Fruit fly (Drosophila melanogaster): ENCODE measurements around the gene Reph.

The Reph gene

dm6 chr2L:3802818-3803456, 408 bp upstream of the Reph start (continued):
- TF ChIP-seq CG4617 (GFP tag; optimal IDR thresholded peaks at IDR 0.05; ENCODE audit: borderline replicate concordance) (no peak), MBD-R2 (GFP tag; IDR thresholded peaks at IDR 0.05) (peak; percentile 39; the same call in 1 of the 2 replicates), br (optimal IDR thresholded peaks at IDR 0.05) (no peak), Bteb2 (GFP tag; optimal IDR thresholded peaks at IDR 0.05) (peak; percentile 54), CG18764 (GFP tag; optimal IDR thresholded peaks at IDR 0.05) (peak; percentile 29), psq (GFP tag; optimal IDR thresholded peaks at IDR 0.05) (no peak), YL-1 (GFP tag; optimal IDR thresholded peaks at IDR 0.05) (no peak), CG17912 (GFP tag; optimal IDR thresholded peaks at IDR 0.05) (no peak), Ets65A (GFP tag) (no peak), CG4424 (GFP tag; optimal IDR thresholded peaks at IDR 0.05) (peak; percentile 60), CG4854 (GFP tag; optimal IDR thresholded peaks at IDR 0.05) (no peak), CG13624 (GFP tag; optimal IDR thresholded peaks at IDR 0.05) (peak; percentile 56), Eip74EF (GFP tag; optimal IDR thresholded peaks at IDR 0.05) (no peak), CG11560 (tag; IDR thresholded peaks at IDR 0.05) (0 out of 3 replicates have a peak, but pooled peaks have one; percentile 6), H15 (GFP tag; IDR thresholded peaks at IDR 0.05) (peak; percentile 49; the same call in 1 of the 3 replicates), CG17385 (GFP tag; optimal IDR thresholded peaks at IDR 0.05) (peak; percentile 56), bbx (GFP tag; IDR thresholded peaks at IDR 0.05; ENCODE audit: partially characterized antibody) (no peak), CG6854 (GFP tag; optimal IDR thresholded peaks at IDR 0.05) (peak; percentile 51), CG4820 (GFP tag; optimal IDR thresholded peaks at IDR 0.05) (peak; percentile 22), Nf-YC (tag; optimal IDR thresholded peaks at IDR 0.05) (no peak), CG7745 (tag; optimal IDR thresholded peaks at IDR 0.05) (no peak), CG32532 (GFP tag; IDR thresholded peaks at IDR 0.05) (peak; percentile 75; the same call in 1 of the 2 replicates), esg (GFP tag; conservative IDR thresholded peaks at IDR 0.05) (0 out of 2 replicates have a peak, but pooled peaks have one; percentile 29), nerfin-2 (GFP tag; IDR thresholded peaks at IDR 0.05; ENCODE audit: partially characterized antibody) (no peak), Spps (tag; optimal IDR thresholded peaks at IDR 0.05) (peak; percentile 14), ken (GFP tag; IDR thresholded peaks at IDR 0.05) (peak; percentile 52; the same call in 2 of the 3 replicates), CG1529 (GFP tag; optimal IDR thresholded peaks at IDR 0.05) (peak; percentile 26), org-1 (GFP tag; optimal IDR thresholded peaks at IDR 0.05) (peak; percentile 35), Optix (GFP tag; IDR thresholded peaks at IDR 0.05) (no peak), Side (GFP tag; optimal IDR thresholded peaks at IDR 0.05) (no peak), scrt (GFP tag; optimal IDR thresholded peaks at IDR 0.05) (no peak), CG6654 (GFP tag; optimal IDR thresholded peaks at IDR 0.05) (peak; percentile 20), CG9437 (GFP tag; optimal IDR thresholded peaks at IDR 0.05) (peak; percentile 61), CG11398 (GFP tag; optimal IDR thresholded peaks at IDR 0.05) (peak; percentile 31), trh (GFP tag; optimal IDR thresholded peaks at IDR 0.05) (peak; percentile 62), Fer3 (tag; optimal IDR thresholded peaks at IDR 0.05) (peak; percentile 80), CG18011 (GFP tag; optimal IDR thresholded peaks at IDR 0.05) (no peak), Xbp1 (GFP tag; optimal IDR thresholded peaks at IDR 0.05) (peak; percentile 70), CG10462 (GFP tag; optimal IDR thresholded peaks at IDR 0.05) (peak; percentile 20), h (optimal IDR thresholded peaks at IDR 0.05) (no peak), CG3726 (GFP tag; IDR thresholded peaks at IDR 0.05) (0 out of 3 replicates have a peak, but pooled peaks have one; percentile 19), grau (tag; optimal IDR thresholded peaks at IDR 0.05) (peak; percentile 80), usp (GFP tag; optimal IDR thresholded peaks at IDR 0.05) (no peak), run (tag; optimal IDR thresholded peaks at IDR 0.05) (peak; percentile 0), unpg (GFP tag; optimal IDR thresholded peaks at IDR 0.05) (peak; percentile 81), Jarid2 (GFP tag; optimal IDR thresholded peaks at IDR 0.05) (no peak), CG2129 (GFP tag; IDR thresholded peaks at IDR 0.05; ENCODE audit: partially characterized antibody) (no peak), shn (GFP tag; optimal IDR thresholded peaks at IDR 0.05) (peak; percentile 34), CG2875 (GFP tag; optimal IDR thresholded peaks at IDR 0.05) (peak; percentile 48), amos (GFP tag; IDR thresholded peaks at IDR 0.05; ENCODE audit: partially characterized antibody) (peak; percentile 32; the same call in 1 of the 2 replicates)
